Worm (Caenorhabditis elegans) whole organism, L4 larva: ENCODE results near the gene Y82E9BL.12.

Experiments used
- F44E2.7 ChIP-seq: fragments of 200-800 bp; sonication (Bioruptor generic); IDR thresholded peaks from 2 replicates; pipeline ENCODE4 v2.1.2; 2022; ENCODE audit warnings: missing genetic modification characterization, missing compliant biosample characterization
- T20F7.1 ChIP-seq: fragments of 200-800 bp; sonication (Bioruptor generic); optimal IDR thresholded peaks from 2 replicates; lab custom pipeline; 2018; ENCODE audit warnings: mild to moderate bottlenecking, missing genetic modification characterization, missing compliant biosample characterization
- Y75B8A.6 ChIP-seq: fragments of 200-800 bp; sonication (Bioruptor generic); IDR thresholded peaks from 2 replicates; pipeline ENCODE4 v1.3.6; 2022; ENCODE audit warnings: missing genetic modification reagents, missing genetic modification characterization, missing compliant biosample characterization
- aly-2 ChIP-seq: sonication (generic microtip); optimal IDR thresholded peaks from 2 replicates; lab custom pipeline; 2018; ENCODE audit warnings: missing biosample characterization, missing genetic modification characterization
- ama-1 ChIP-seq: fragments of 150-350 bp; optimal IDR thresholded peaks from 2 replicates; lab custom pipeline; 2014; ENCODE audit warnings: inconsistent platforms, mixed read lengths
- arid-1 ChIP-seq: fragments of 200-800 bp; sonication (Bioruptor generic); conservative IDR thresholded peaks from 2 replicates; pipeline ENCODE4 v1.3.6; 2022; ENCODE audit warnings: missing genetic modification reagents, missing genetic modification characterization, missing compliant biosample characterization
- ceh-20 ChIP-seq: fragments of 200-800 bp; sonication (Bioruptor generic); IDR thresholded peaks from 2 replicates; pipeline ENCODE4 v1.3.6; 2022; ENCODE audit warnings: missing genetic modification reagents, missing genetic modification characterization, missing compliant biosample characterization
- ces-1 ChIP-seq: fragments of 150-350 bp; sonication (generic microtip); optimal IDR thresholded peaks from 4 replicates; lab custom pipeline; 2014; ENCODE audit warnings: missing biosample characterization, missing genetic modification reagents, missing genetic modification characterization
- cey-2 ChIP-seq: sonication (generic microtip); optimal IDR thresholded peaks from 3 replicates; lab custom pipeline; 2017; ENCODE audit warnings: missing genetic modification characterization, mild to moderate bottlenecking, missing compliant biosample characterization, antibody characterized with exemption, borderline replicate concordance; ENCODE audit not compliant: insufficient read depth
- daf-16 ChIP-seq, 3 experiments: sonication (generic microtip); optimal IDR thresholded peaks; 2 replicates each; lab custom pipeline; 2016 to 2017; ENCODE audit warnings: missing genetic modification characterization in 3 of 3, missing genetic modification reagents in 3 of 3, mild to moderate bottlenecking in 2 of 3, missing compliant biosample characterization in 2 of 3, missing biosample characterization in 1 of 3, moderate library complexity in 1 of 3
- daf-8 ChIP-seq: fragments of 200-800 bp; sonication (Bioruptor generic); IDR thresholded peaks from 2 replicates; pipeline ENCODE4 v1.3.6; 2022; ENCODE audit warnings: missing genetic modification characterization, missing compliant biosample characterization
- dmd-6 ChIP-seq: fragments of 200-800 bp; sonication (Bioruptor generic); IDR thresholded peaks from 2 replicates; pipeline ENCODE4 v1.3.6; 2022; ENCODE audit warnings: missing genetic modification reagents, missing genetic modification characterization, missing compliant biosample characterization
- dve-1 ChIP-seq: sonication (generic microtip); optimal IDR thresholded peaks from 2 replicates; lab custom pipeline; 2017; ENCODE audit warnings: antibody characterized with exemption, mild to moderate bottlenecking, missing genetic modification characterization, missing compliant biosample characterization; ENCODE audit not compliant: insufficient read depth
- egl-43 ChIP-seq: fragments of 200-800 bp; sonication (Bioruptor generic); IDR thresholded peaks from 2 replicates; pipeline ENCODE4 v1.3.6; 2022; ENCODE audit warnings: missing genetic modification reagents, missing genetic modification characterization, missing compliant biosample characterization
- fos-1 ChIP-seq: fragments of 150-350 bp; optimal IDR thresholded peaks from 2 replicates; lab custom pipeline; 2014; ENCODE audit warnings: missing biosample characterization, missing genetic modification characterization
- gei-8 ChIP-seq: fragments of 200-800 bp; sonication (Bioruptor generic); optimal IDR thresholded peaks from 2 replicates; lab custom pipeline; 2018; ENCODE audit warnings: mild to moderate bottlenecking, missing genetic modification characterization, missing compliant biosample characterization
- lim-7 ChIP-seq: fragments of 200-800 bp; sonication (Bioruptor generic); IDR thresholded peaks from 2 replicates; pipeline ENCODE4 v1.3.6; 2022; ENCODE audit warnings: missing genetic modification characterization, missing compliant biosample characterization
- lin-13 ChIP-seq: fragments of 150-350 bp; optimal IDR thresholded peaks from 2 replicates; lab custom pipeline; 2014; ENCODE audit warnings: missing biosample characterization, missing genetic modification reagents, missing genetic modification characterization
- lin-39 ChIP-seq: fragments of 150-350 bp; optimal IDR thresholded peaks from 2 replicates; lab custom pipeline; 2014; ENCODE audit warnings: missing biosample characterization, missing genetic modification reagents, missing genetic modification characterization
- lir-3 ChIP-seq: sonication (generic microtip); optimal IDR thresholded peaks from 2 replicates; lab custom pipeline; 2016; ENCODE audit warnings: mild to moderate bottlenecking, missing genetic modification characterization, missing compliant biosample characterization
- lsy-2 ChIP-seq, 2 experiments: fragments of 150-350 bp in 1 of 2; sonication (generic microtip) in 1 of 2; optimal IDR thresholded peaks; 2 replicates each; lab custom pipeline; 2014 to 2017; ENCODE audit warnings: missing biosample characterization in 2 of 2, missing genetic modification characterization in 2 of 2
- madf-9 ChIP-seq: fragments of 200-800 bp; sonication (Bioruptor generic); conservative IDR thresholded peaks from 2 replicates; pipeline ENCODE4 v1.3.6; 2022; ENCODE audit warnings: missing genetic modification reagents, missing genetic modification characterization, missing compliant biosample characterization
- mdl-1 ChIP-seq, 2 experiments: fragments of 150-350 bp in 1 of 2; sonication (generic microtip) in 1 of 2; optimal IDR thresholded peaks; 2 replicates each; lab custom pipeline; 2014 to 2017; ENCODE audit warnings: missing biosample characterization in 2 of 2, missing genetic modification characterization in 2 of 2
- mep-1 ChIP-seq: fragments of 150-350 bp; sonication (generic microtip); optimal IDR thresholded peaks from 3 replicates; lab custom pipeline; 2014; ENCODE audit warnings: missing biosample characterization, missing genetic modification characterization
- nhr-28 ChIP-seq: fragments of 150-350 bp; optimal IDR thresholded peaks from 2 replicates; lab custom pipeline; 2014; ENCODE audit warnings: missing biosample characterization, missing genetic modification characterization
- nhr-41 ChIP-seq: fragments of 200-800 bp; sonication (Bioruptor generic); IDR thresholded peaks from 2 replicates; pipeline ENCODE4 v1.3.6; 2022; ENCODE audit warnings: missing genetic modification reagents, missing genetic modification characterization, missing compliant biosample characterization
- nhr-42 ChIP-seq: fragments of 200-800 bp; sonication (Bioruptor generic); IDR thresholded peaks from 2 replicates; pipeline ENCODE4 v1.3.6; 2022; ENCODE audit warnings: missing genetic modification characterization, missing compliant biosample characterization
- nhr-6 ChIP-seq: fragments of 150-350 bp; optimal IDR thresholded peaks from 2 replicates; lab custom pipeline; 2014; ENCODE audit warnings: missing biosample characterization, missing genetic modification characterization
- nhr-76 ChIP-seq: fragments of 150-350 bp; optimal IDR thresholded peaks from 2 replicates; lab custom pipeline; 2014; ENCODE audit warnings: missing biosample characterization, missing genetic modification characterization
- nhr-77 ChIP-seq: fragments of 150-350 bp; optimal IDR thresholded peaks from 2 replicates; lab custom pipeline; 2014; ENCODE audit warnings: missing biosample characterization, missing genetic modification characterization
- pha-4 ChIP-seq, 2 experiments: fragments of 150-350 bp in 1 of 2; fragments of 200-800 bp in 1 of 2; sonication (Bioruptor generic) in 1 of 2; IDR thresholded peaks in 1 of 2; optimal IDR thresholded peaks in 1 of 2; 2 replicates each; pipeline versions ENCODE4 v1.3.6 to Lab custom; 2014 to 2022; ENCODE audit warnings: missing genetic modification characterization in 2 of 2, missing genetic modification reagents in 2 of 2, missing biosample characterization in 1 of 2, missing compliant biosample characterization in 1 of 2
- php-3 ChIP-seq: fragments of 200-800 bp; sonication (Bioruptor generic); IDR thresholded peaks from 2 replicates; pipeline ENCODE4 v1.3.6; 2022; ENCODE audit warnings: missing genetic modification reagents, missing genetic modification characterization, missing compliant biosample characterization
- saeg-2 ChIP-seq: fragments of 200-800 bp; sonication (Bioruptor generic); IDR thresholded peaks from 2 replicates; pipeline ENCODE4 v1.3.6; 2022; ENCODE audit warnings: missing genetic modification reagents, missing genetic modification characterization, missing compliant biosample characterization
- snpc-1.2 ChIP-seq: fragments of 200-800 bp; sonication (Bioruptor generic); IDR thresholded peaks from 2 replicates; pipeline ENCODE4 v1.3.6; 2022; ENCODE audit warnings: missing genetic modification reagents, missing genetic modification characterization, missing compliant biosample characterization
- zip-2 ChIP-seq: fragments of 150-350 bp; optimal IDR thresholded peaks from 2 replicates; lab custom pipeline; 2014; ENCODE audit warnings: missing biosample characterization, missing genetic modification characterization
- ztf-7 ChIP-seq: fragments of 150-350 bp; optimal IDR thresholded peaks from 2 replicates; lab custom pipeline; 2014; ENCODE audit warnings: missing biosample characterization, missing genetic modification characterization

Gene Y82E9BL.12

ce11 chrIII:1279197-1279596 is 29.8 kb upstream of the Y82E9BL.12 start (continued):
- TF ChIP-seq Y75B8A.6 (GFP tag; lab: Robert Waterston, UW) (no peak), nhr-41 (GFP tag; lab: Robert Waterston, UW) (peak; percentile 61; the same call in 1 of the 2 replicates), madf-9 (GFP tag; lab: Robert Waterston, UW) (no peak), daf-8 (no peak), ces-1 (GFP tag; lab: Kevin White, UChicago) (no peak), php-3 (GFP tag; lab: Robert Waterston, UW) (peak; percentile 97), lir-3 (tag; lab: Kevin White, UChicago) (no peak), nhr-6 (tag; lab: Kevin White, UChicago) (peak; percentile 73), egl-43 (GFP tag; lab: Robert Waterston, UW) (no peak), fos-1 (tag; lab: Kevin White, UChicago) (peak; percentile 46), gei-8 (GFP tag; lab: Kevin White, UChicago) (no peak), saeg-2 (peak; percentile 58; the same call in 1 of the 2 replicates), dmd-6 (GFP tag; lab: Robert Waterston, UW) (peak; percentile 90), ama-1 (lab: Kevin White, UChicago) (no peak), lin-13 (GFP tag; lab: Kevin White, UChicago) (no peak), cey-2 (peak; percentile 15), nhr-42 (no peak), snpc-1.2 (GFP tag; lab: Robert Waterston, UW) (no peak), nhr-28 (tag; lab: Kevin White, UChicago) (peak; percentile 81), nhr-77 (tag; lab: Kevin White, UChicago) (peak; percentile 94), nhr-76 (tag; lab: Kevin White, UChicago) (no peak), dve-1 (tag; lab: Kevin White, UChicago) (peak; percentile 98), lin-39 (no peak), lim-7 (GFP tag; lab: Robert Waterston, UW) (no peak)
- TF ChIP-seq, all 104 proteins: peak for 29

ce11 chrIII:1284584-1285046 is 24.4 kb upstream of the Y82E9BL.12 start, which contains the start of gene fbxa-37:
Gene fbxa-37 (plus strand): TSS chrIII:1284996.
- peak in 1 of 2 experiments; percentile 71 for TF ChIP-seq lsy-2 (tag; optimal IDR thresholded peaks at IDR 0.05; lab: Kevin White, UChicago)
- no peak for TF ChIP-seq daf-16 (GFP tag; optimal IDR thresholded peaks at IDR 0.05; lab: Kevin White, UChicago)
- TF ChIP-seq daf-16 (tag; optimal IDR thresholded peaks at IDR 0.05; lab: Kevin White, UChicago): peak; percentile 36
- peak; percentile 88 for TF ChIP-seq ztf-7 (tag; lab: Kevin White, UChicago)
- peak; percentile 6 for TF ChIP-seq T20F7.1 (GFP tag; lab: Kevin White, UChicago)
- peak; percentile 98 for TF ChIP-seq zip-2
- peak; percentile 36 for TF ChIP-seq dve-1 (tag; lab: Kevin White, UChicago)
- no peak for TF ChIP-seq arid-1 (GFP tag; lab: Robert Waterston, UW)
- peak; percentile 43 for TF ChIP-seq mep-1 (tag; lab: Kevin White, UChicago)
- no peak for TF ChIP-seq F44E2.7 (GFP tag; lab: Robert Waterston, UW)
- TF ChIP-seq, all 104 proteins: peak for 7

ce11 chrIII:1288473-1289056 is 20.4 kb upstream of the Y82E9BL.12 start, which contains the start of gene fbxa-50:
Gene fbxa-50 (minus strand): TSS chrIII:1288523.
- TF ChIP-seq php-3 (GFP tag; lab: Robert Waterston, UW) (no peak), mdl-1 (tag; optimal IDR thresholded peaks at IDR 0.05; lab: Kevin White, UChicago) (no peak), aly-2 (tag; lab: Kevin White, UChicago) (no peak), zip-2 (peak; percentile 77), daf-8 (no peak), ceh-20 (GFP tag; lab: Robert Waterston, UW) (no peak), pha-4 (GFP tag; IDR thresholded peaks at IDR 0.05; lab: Robert Waterston, UW) (no peak), pha-4 (tag; optimal IDR thresholded peaks at IDR 0.05; lab: Kevin White, UChicago) (no peak)
